Worm (Caenorhabditis elegans) whole organism, early embryonic: ENCODE measurements around the gene ctl-1.

Experiments used
- B0310.2 ChIP-seq: sonication (generic microtip); optimal IDR thresholded peaks from 2 replicates; lab custom pipeline; 2016; ENCODE audit warnings: mild to moderate bottlenecking, missing genetic modification characterization, missing compliant biosample characterization
- F13C5.2 ChIP-seq: sonication (generic microtip); optimal IDR thresholded peaks from 2 replicates; lab custom pipeline; 2017; ENCODE audit warnings: mild to moderate bottlenecking, missing genetic modification characterization, inconsistent platforms, missing compliant biosample characterization
- aly-1 ChIP-seq: sonication (generic microtip); optimal IDR thresholded peaks from 2 replicates; lab custom pipeline; 2016; ENCODE audit warnings: missing genetic modification characterization, missing compliant biosample characterization
- ama-1 ChIP-seq: fragments of 150-350 bp; optimal IDR thresholded peaks from 2 replicates; lab custom pipeline; 2014
- ceh-13 ChIP-seq: fragments of 200-800 bp; sonication (Bioruptor generic); optimal IDR thresholded peaks from 2 replicates; lab custom pipeline; 2018; ENCODE audit warnings: mild to moderate bottlenecking, missing genetic modification characterization, missing compliant biosample characterization
- ceh-36 ChIP-seq: sonication (generic microtip); optimal IDR thresholded peaks from 2 replicates; lab custom pipeline; 2016; ENCODE audit warnings: missing genetic modification characterization, inconsistent platforms, missing compliant biosample characterization
- flt-1 ChIP-seq: fragments of 200-800 bp; sonication (Bioruptor generic); IDR thresholded peaks from 2 replicates; pipeline ENCODE4 v1.3.6; 2022; ENCODE audit warnings: missing genetic modification characterization, missing compliant biosample characterization
- hnd-1 ChIP-seq: sonication (generic microtip); optimal IDR thresholded peaks from 2 replicates; lab custom pipeline; 2016; ENCODE audit warnings: missing genetic modification characterization, missing compliant biosample characterization
- pes-1 ChIP-seq: fragments of 200-800 bp; sonication (Bioruptor generic); IDR thresholded peaks from 2 replicates; pipeline ENCODE4 v1.3.6; 2022; ENCODE audit warnings: missing genetic modification reagents, missing genetic modification characterization, missing compliant biosample characterization
- sea-1 ChIP-seq: fragments of 200-800 bp; sonication (Bioruptor generic); conservative IDR thresholded peaks from 2 replicates; pipeline ENCODE4 v1.3.6; 2022; ENCODE audit warnings: missing genetic modification characterization, missing compliant biosample characterization
- tbx-11 ChIP-seq: fragments of 200-800 bp; sonication (Bioruptor generic); IDR thresholded peaks from 2 replicates; pipeline ENCODE4 v1.3.6; 2022; ENCODE audit warnings: missing genetic modification characterization, missing compliant biosample characterization
- tbx-37 ChIP-seq: fragments of 200-800 bp; sonication (Bioruptor generic); conservative IDR thresholded peaks from 2 replicates; pipeline ENCODE4 v1.3.6; 2022; ENCODE audit warnings: missing genetic modification reagents, missing genetic modification characterization, missing compliant biosample characterization
- tra-4 ChIP-seq: sonication (generic microtip); optimal IDR thresholded peaks from 2 replicates; lab custom pipeline; 2017; ENCODE audit warnings: missing genetic modification characterization, missing compliant biosample characterization

- TF ChIP-seq tbx-37 (GFP tag; lab: Robert Waterston, UW) (no peak), aly-1 (tag; lab: Kevin White, UChicago) (no peak), hnd-1 (tag; lab: Kevin White, UChicago) (no peak), ceh-13 (GFP tag; lab: Kevin White, UChicago) (no peak), tbx-11 (no peak), F13C5.2 (no peak), ama-1 (lab: Kevin White, UChicago) (no peak), sea-1 (GFP tag; lab: Robert Waterston, UW) (no peak), flt-1 (no peak), tra-4 (tag; lab: Kevin White, UChicago) (no peak), ceh-36 (tag; lab: Kevin White, UChicago) (no peak), pes-1 (GFP tag; lab: Robert Waterston, UW) (no peak), B0310.2 (tag; lab: Kevin White, UChicago) (no peak)
These were observed 36.2 kb downstream of the ctl-1 start for ce11 chrII:14269839-14270238.
